Worm (Caenorhabditis elegans) whole organism, late embryonic: Measurements from ENCODE around the gene F46B3.1.

Source experiments
- C08G9.2 ChIP-seq: sonication (generic microtip); optimal IDR thresholded peaks from 2 replicates; lab custom pipeline; 2016; ENCODE audit warnings: mild to moderate bottlenecking, missing genetic modification characterization, moderate library complexity, missing compliant biosample characterization
- C38D4.7 ChIP-seq: fragments of 200-800 bp; sonication (Bioruptor generic); optimal IDR thresholded peaks from 2 replicates; lab custom pipeline; 2018; ENCODE audit warnings: mild to moderate bottlenecking, missing genetic modification characterization, moderate library complexity, missing compliant biosample characterization
- F13H6.1 ChIP-seq: sonication (generic microtip); optimal IDR thresholded peaks from 2 replicates; lab custom pipeline; 2016; ENCODE audit warnings: missing genetic modification characterization, missing compliant biosample characterization
- K02D7.2 ChIP-seq: sonication (generic microtip); optimal IDR thresholded peaks from 2 replicates; lab custom pipeline; 2017; ENCODE audit warnings: mild to moderate bottlenecking, missing genetic modification characterization, missing compliant biosample characterization
- K09A11.1 ChIP-seq: sonication (generic microtip); optimal IDR thresholded peaks from 2 replicates; lab custom pipeline; 2017; ENCODE audit warnings: antibody characterized with exemption, mild to moderate bottlenecking, missing genetic modification characterization, missing compliant biosample characterization; ENCODE audit not compliant: insufficient read depth
- Y22D7AL.16 ChIP-seq: sonication (generic microtip); optimal IDR thresholded peaks from 2 replicates; lab custom pipeline; 2016; ENCODE audit warnings: missing genetic modification characterization, missing compliant biosample characterization
- ahr-1 ChIP-seq: sonication (generic microtip); optimal IDR thresholded peaks from 2 replicates; lab custom pipeline; 2016; ENCODE audit warnings: missing genetic modification characterization, missing compliant biosample characterization
- ceh-14 ChIP-seq: sonication (generic microtip); optimal IDR thresholded peaks from 2 replicates; lab custom pipeline; 2016; ENCODE audit warnings: missing genotype, missing genetic modification characterization, missing compliant biosample characterization
- ceh-18 ChIP-seq: sonication (generic microtip); optimal IDR thresholded peaks from 2 replicates; lab custom pipeline; 2016; ENCODE audit warnings: missing genetic modification characterization, missing compliant biosample characterization
- ceh-19 ChIP-seq: fragments of 200-800 bp; sonication (Bioruptor generic); optimal IDR thresholded peaks from 2 replicates; lab custom pipeline; 2018; ENCODE audit warnings: mild to moderate bottlenecking, missing genetic modification characterization, missing compliant biosample characterization
- ceh-2 ChIP-seq: sonication (generic microtip); optimal IDR thresholded peaks from 2 replicates; lab custom pipeline; 2016; ENCODE audit warnings: missing genotype, missing genetic modification characterization, missing compliant biosample characterization
- ceh-22 ChIP-seq: sonication (generic microtip); optimal IDR thresholded peaks from 2 replicates; lab custom pipeline; 2017; ENCODE audit warnings: missing biosample characterization, missing genetic modification characterization
- ceh-24 ChIP-seq: sonication (generic microtip); optimal IDR thresholded peaks from 2 replicates; lab custom pipeline; 2016; ENCODE audit warnings: mild to moderate bottlenecking, missing genetic modification characterization, missing compliant biosample characterization
- ceh-9 ChIP-seq: sonication (generic microtip); optimal IDR thresholded peaks from 2 replicates; lab custom pipeline; 2016; ENCODE audit warnings: mild to moderate bottlenecking, missing genetic modification characterization, inconsistent platforms, missing compliant biosample characterization
- elt-4 ChIP-seq: sonication (generic microtip); optimal IDR thresholded peaks from 2 replicates; lab custom pipeline; 2016; ENCODE audit warnings: missing genetic modification characterization, missing compliant biosample characterization
- ets-4 ChIP-seq: sonication (generic microtip); optimal IDR thresholded peaks from 2 replicates; lab custom pipeline; 2016; ENCODE audit warnings: missing genetic modification characterization, missing compliant biosample characterization
- fkh-6 ChIP-seq: sonication (generic microtip); optimal IDR thresholded peaks from 2 replicates; lab custom pipeline; 2016; ENCODE audit warnings: missing genetic modification characterization, missing compliant biosample characterization
- hlh-15 ChIP-seq: sonication (generic microtip); optimal IDR thresholded peaks from 2 replicates; lab custom pipeline; 2016; ENCODE audit warnings: missing genetic modification characterization, missing compliant biosample characterization
- hlh-6 ChIP-seq: sonication (generic microtip); optimal IDR thresholded peaks from 2 replicates; lab custom pipeline; 2016; ENCODE audit warnings: missing genotype, missing genetic modification characterization, missing compliant biosample characterization
- hlh-8 ChIP-seq: sonication (generic microtip); optimal IDR thresholded peaks from 2 replicates; lab custom pipeline; 2016; ENCODE audit warnings: missing genotype, missing genetic modification characterization, missing compliant biosample characterization
- mec-3 ChIP-seq: sonication (generic microtip); optimal IDR thresholded peaks from 2 replicates; lab custom pipeline; 2016; ENCODE audit warnings: borderline replicate concordance, missing genetic modification characterization, missing compliant biosample characterization
- nhr-11 ChIP-seq: fragments of 150-350 bp; optimal IDR thresholded peaks from 2 replicates; lab custom pipeline; 2014; ENCODE audit warnings: missing biosample characterization, missing genetic modification characterization
- pat-9 ChIP-seq: fragments of 200-800 bp; sonication (Bioruptor generic); optimal IDR thresholded peaks from 2 replicates; lab custom pipeline; 2018; ENCODE audit warnings: mild to moderate bottlenecking, missing genetic modification characterization, moderate library complexity, missing compliant biosample characterization
- pax-1 ChIP-seq: fragments of 150-350 bp; optimal IDR thresholded peaks from 2 replicates; lab custom pipeline; 2014; ENCODE audit warnings: missing biosample characterization, missing genetic modification characterization
- pha-4 ChIP-seq: fragments of 150-350 bp; optimal IDR thresholded peaks from 2 replicates; lab custom pipeline; 2018; ENCODE audit warnings: missing biosample characterization, missing genetic modification reagents, missing genetic modification characterization
- pros-1 ChIP-seq: fragments of 150-350 bp; optimal IDR thresholded peaks from 2 replicates; lab custom pipeline; 2014; ENCODE audit warnings: missing biosample characterization, missing genetic modification reagents, missing genetic modification characterization
- sox-4 ChIP-seq: sonication (generic microtip); optimal IDR thresholded peaks from 2 replicates; lab custom pipeline; 2017; ENCODE audit warnings: mild to moderate bottlenecking, missing genetic modification characterization, inconsistent platforms, missing compliant biosample characterization
- tbx-2 ChIP-seq: sonication (generic microtip); optimal IDR thresholded peaks from 2 replicates; lab custom pipeline; 2016; ENCODE audit warnings: missing genetic modification characterization, missing compliant biosample characterization
- ttx-3 ChIP-seq: sonication (generic microtip); optimal IDR thresholded peaks from 2 replicates; lab custom pipeline; 2016; ENCODE audit warnings: missing genetic modification reagents, missing genetic modification characterization, missing compliant biosample characterization
- unc-55 ChIP-seq: sonication (generic microtip); optimal IDR thresholded peaks from 2 replicates; lab custom pipeline; 2017; ENCODE audit warnings: missing biosample characterization, missing genetic modification reagents, missing genetic modification characterization
- zip-5 ChIP-seq: sonication (generic microtip); optimal IDR thresholded peaks from 2 replicates; lab custom pipeline; 2016; ENCODE audit warnings: missing genetic modification characterization, missing compliant biosample characterization

Gene F46B3.1

DNA sequence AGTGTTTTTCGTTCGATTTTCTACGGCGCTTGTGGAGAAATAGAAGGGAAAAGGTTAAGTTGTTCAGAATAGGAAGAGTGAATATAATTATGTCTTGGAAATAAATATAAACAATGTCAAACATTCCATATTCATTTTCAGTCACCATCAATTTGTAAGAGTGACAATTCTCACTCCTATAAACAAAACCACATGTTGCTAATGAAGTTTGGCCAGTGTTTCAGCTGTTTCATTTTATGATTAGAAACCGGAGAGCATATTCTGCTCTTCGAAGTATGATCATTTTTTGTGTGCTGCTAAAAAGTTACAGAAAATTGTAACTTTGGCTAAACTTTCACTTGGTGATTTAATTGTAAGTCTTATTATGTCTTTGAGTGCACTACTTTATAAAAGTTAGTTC, 41.9 kb downstream of the F46B3.1 start, which contains the start of gene Y38H6C.21:
Y38H6C.21 (minus strand) TSS at position 148 of the 400 bp plus-strand sequence.
- TF ChIP-seq tbx-2 (tag; lab: Kevin White, UChicago) (no peak), ceh-19 (GFP tag; lab: Kevin White, UChicago) (no peak), ahr-1 (tag; lab: Kevin White, UChicago) (no peak)

DNA sequence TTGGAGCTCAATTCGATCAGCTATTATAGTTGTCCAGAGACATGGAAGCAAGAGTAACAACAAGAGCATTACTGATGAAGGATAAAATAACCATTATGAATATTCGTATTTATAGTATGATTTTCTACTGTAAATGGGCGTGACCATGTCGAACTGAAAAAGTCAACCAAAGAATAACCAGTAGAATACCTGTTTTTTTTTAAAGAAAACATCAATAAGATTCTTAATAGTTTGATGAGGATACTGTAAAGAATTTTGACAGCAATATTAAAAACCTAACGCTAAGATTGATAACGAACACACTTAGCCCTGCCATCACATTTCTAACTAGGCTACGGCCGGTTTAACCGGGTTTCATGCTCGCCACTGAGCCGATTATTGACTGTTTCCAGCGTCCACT, 44.0 kb downstream of the F46B3.1 start, which contains the start of gene vmo-1:
vmo-1 (minus strand) TSS at position 101 of the 400 bp plus-strand sequence.
- TF ChIP-seq ceh-9 (tag; lab: Kevin White, UChicago) (no peak), F13H6.1 (no peak), unc-55 (no peak)

DNA sequence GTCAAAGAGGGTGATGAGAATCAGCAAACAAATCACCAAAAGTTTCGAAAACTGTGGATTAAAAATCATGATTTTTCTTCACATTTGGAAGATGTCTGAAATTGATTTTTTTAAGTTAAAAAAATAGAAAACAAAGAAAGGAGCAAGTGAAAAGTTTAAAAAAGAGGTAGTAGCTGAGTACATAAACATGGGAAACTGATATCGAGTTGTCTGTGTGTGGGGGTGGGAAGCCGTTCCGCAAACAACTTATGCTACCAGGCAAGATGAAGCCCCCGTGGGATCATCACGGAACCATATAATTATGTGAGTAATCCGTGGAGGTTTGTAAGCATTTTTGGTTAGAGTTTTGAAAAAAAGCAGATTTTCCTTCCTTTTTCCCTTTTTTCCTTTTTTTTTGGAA, 45.9 kb downstream of the F46B3.1 start, which contains the start of gene Y38H6C.20:
Y38H6C.20 (minus strand) TSS at position 101 of the 400 bp plus-strand sequence.
- TF ChIP-seq pha-4 (no peak), sox-4 (tag; lab: Kevin White, UChicago) (no peak), nhr-11 (tag; lab: Kevin White, UChicago) (no peak), pat-9 (tag; lab: Kevin White, UChicago) (no peak), ceh-9 (tag; lab: Kevin White, UChicago) (no peak), ceh-2 (tag; lab: Kevin White, UChicago) (no peak), Y22D7AL.16 (tag; lab: Kevin White, UChicago) (no peak), ceh-19 (GFP tag; lab: Kevin White, UChicago) (no peak), ets-4 (tag; lab: Kevin White, UChicago) (no peak), K02D7.2 (tag; lab: Kevin White, UChicago) (no peak), ceh-22 (tag; lab: Kevin White, UChicago) (no peak), elt-4 (tag; lab: Kevin White, UChicago) (no peak)

DNA sequence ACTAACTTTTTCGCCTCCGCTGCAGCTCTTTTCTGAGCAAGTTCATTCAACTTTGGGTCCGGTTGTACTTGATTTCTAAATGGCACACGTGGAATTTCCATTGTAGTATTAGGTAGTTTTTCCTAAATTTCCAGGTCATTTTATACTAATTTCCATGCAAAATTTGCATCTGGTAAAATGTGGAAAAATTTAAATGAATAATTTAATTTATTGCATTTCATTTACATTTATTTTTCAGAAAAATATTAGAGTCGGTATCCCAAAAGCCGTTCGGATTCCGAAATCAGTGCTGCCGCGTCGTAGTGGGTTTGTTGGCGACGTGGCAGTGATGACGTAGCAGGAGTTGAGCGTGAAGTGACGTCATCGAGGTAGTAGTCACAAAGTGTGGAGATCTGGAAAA, 49.9 kb downstream of the F46B3.1 start, which contains the start of gene Y38H6C.18:
Y38H6C.18 (minus strand) TSS at position 101 of the 400 bp plus-strand sequence.
- TF ChIP-seq ceh-14 (tag; lab: Kevin White, UChicago) (no peak), hlh-8 (tag; lab: Kevin White, UChicago) (no peak), mec-3 (tag; lab: Kevin White, UChicago) (no peak), ceh-24 (no peak), fkh-6 (tag; lab: Kevin White, UChicago) (no peak), zip-5 (tag; lab: Kevin White, UChicago) (no peak), C38D4.7 (no peak), hlh-15 (tag; lab: Kevin White, UChicago) (no peak), C08G9.2 (no peak), ceh-18 (tag; lab: Kevin White, UChicago) (no peak), ceh-19 (GFP tag; lab: Kevin White, UChicago) (no peak), ceh-22 (tag; lab: Kevin White, UChicago) (no peak), pros-1 (tag; lab: Kevin White, UChicago) (no peak), K02D7.2 (tag; lab: Kevin White, UChicago) (no peak), ttx-3 (tag; lab: Kevin White, UChicago) (no peak), pax-1 (tag; lab: Kevin White, UChicago) (no peak), K09A11.1 (no peak), hlh-6 (tag; lab: Kevin White, UChicago) (no peak)
